Worm (Caenorhabditis elegans) whole organism, L3 larva: ENCODE measurements around the gene idpa-2.

Experiments
- R02D3.7 ChIP-seq: fragments of 150-350 bp; optimal IDR thresholded peaks from 2 replicates; lab custom pipeline; 2014; ENCODE audit warnings: missing biosample characterization, missing genetic modification characterization
- ZK546.5 ChIP-seq: sonication (generic microtip); optimal IDR thresholded peaks from 2 replicates; lab custom pipeline; 2017; ENCODE audit warnings: missing biosample characterization, missing genetic modification characterization
- aly-2 ChIP-seq: fragments of 150-350 bp; optimal IDR thresholded peaks from 2 replicates; lab custom pipeline; 2014; ENCODE audit warnings: missing biosample characterization, missing genetic modification characterization
- ama-1 ChIP-seq: fragments of 150-350 bp; optimal IDR thresholded peaks from 2 replicates; lab custom pipeline; 2018
- ceh-9 ChIP-seq: sonication (generic microtip); optimal IDR thresholded peaks from 2 replicates; lab custom pipeline; 2018; ENCODE audit warnings: missing biosample characterization, missing genetic modification characterization
- egl-5 ChIP-seq: fragments of 150-350 bp; optimal IDR thresholded peaks from 2 replicates; lab custom pipeline; 2017; ENCODE audit warnings: missing biosample characterization, missing genetic modification reagents, missing genetic modification characterization, inconsistent platforms
- elt-2 ChIP-seq: sonication (generic microtip); optimal IDR thresholded peaks from 2 replicates; lab custom pipeline; 2016; ENCODE audit warnings: missing genetic modification reagents, mild to moderate bottlenecking, missing genetic modification characterization, missing compliant biosample characterization
- elt-3 ChIP-seq, 3 experiments: fragments of 150-350 bp in 1 of 3; sonication (generic microtip) in 2 of 3; optimal IDR thresholded peaks; 2 replicates in 2 of 3; 4 replicates in 1 of 3; lab custom pipeline; 2014 to 2017; ENCODE audit warnings: missing biosample characterization in 3 of 3, missing genetic modification characterization in 3 of 3
- eor-1 ChIP-seq, 2 experiments: fragments of 150-350 bp; optimal IDR thresholded peaks; 2 replicates each; lab custom pipeline; 2014 to 2018; ENCODE audit warnings: missing biosample characterization in 2 of 2, missing genetic modification characterization in 2 of 2
- fkh-10 ChIP-seq: sonication (generic microtip); optimal IDR thresholded peaks from 2 replicates; lab custom pipeline; 2017; ENCODE audit warnings: missing biosample characterization, missing genetic modification reagents, missing genetic modification characterization
- fkh-2 ChIP-seq: fragments of 150-350 bp; optimal IDR thresholded peaks from 2 replicates; lab custom pipeline; 2014; ENCODE audit warnings: missing biosample characterization, missing genetic modification reagents, missing genetic modification characterization
- fos-1 ChIP-seq: fragments of 150-350 bp; optimal IDR thresholded peaks from 2 replicates; lab custom pipeline; 2014; ENCODE audit warnings: missing biosample characterization, missing genetic modification characterization
- hmg-11 ChIP-seq: sonication (generic microtip); optimal IDR thresholded peaks from 2 replicates; lab custom pipeline; 2016; ENCODE audit warnings: missing genetic modification characterization, missing compliant biosample characterization
- jun-1 ChIP-seq: fragments of 150-350 bp; optimal IDR thresholded peaks from 2 replicates; lab custom pipeline; 2014; ENCODE audit warnings: missing biosample characterization, missing genetic modification reagents, missing genetic modification characterization
- lin-15B ChIP-seq: fragments of 150-350 bp; optimal IDR thresholded peaks from 2 replicates; lab custom pipeline; 2014; ENCODE audit warnings: missing biosample characterization, missing genetic modification characterization
- lin-39 ChIP-seq: fragments of 150-350 bp; optimal IDR thresholded peaks from 2 replicates; lab custom pipeline; 2018; ENCODE audit warnings: missing biosample characterization, missing genetic modification reagents, missing genetic modification characterization
- lsy-12 ChIP-seq: sonication (generic microtip); optimal IDR thresholded peaks from 2 replicates; lab custom pipeline; 2016; ENCODE audit warnings: mild to moderate bottlenecking, missing genetic modification characterization, missing compliant biosample characterization
- mdl-1 ChIP-seq: fragments of 150-350 bp; optimal IDR thresholded peaks from 2 replicates; lab custom pipeline; 2014; ENCODE audit warnings: missing biosample characterization, missing genetic modification characterization
- nfya-1 ChIP-seq: sonication (generic microtip); optimal IDR thresholded peaks from 2 replicates; lab custom pipeline; 2017; ENCODE audit warnings: missing genetic modification characterization, mild to moderate bottlenecking, missing compliant biosample characterization, antibody characterized with exemption, moderate library complexity; ENCODE audit not compliant: insufficient read depth
- nhr-11 ChIP-seq: fragments of 150-350 bp; optimal IDR thresholded peaks from 2 replicates; lab custom pipeline; 2014; ENCODE audit warnings: missing biosample characterization, missing genetic modification characterization
- nhr-12 ChIP-seq: fragments of 150-350 bp; optimal IDR thresholded peaks from 2 replicates; lab custom pipeline; 2014; ENCODE audit warnings: missing biosample characterization, missing genetic modification characterization
- nhr-23 ChIP-seq: fragments of 150-350 bp; optimal IDR thresholded peaks from 2 replicates; lab custom pipeline; 2014; ENCODE audit warnings: missing biosample characterization, missing genetic modification reagents, missing genetic modification characterization
- nhr-25 ChIP-seq: sonication (generic microtip); optimal IDR thresholded peaks from 2 replicates; lab custom pipeline; 2017; ENCODE audit warnings: missing biosample characterization, missing genetic modification characterization
- nhr-76 ChIP-seq: fragments of 150-350 bp; sonication (generic microtip); optimal IDR thresholded peaks from 5 replicates; lab custom pipeline; 2014; ENCODE audit warnings: missing biosample characterization, missing genetic modification characterization
- nhr-77 ChIP-seq: fragments of 150-350 bp; optimal IDR thresholded peaks from 2 replicates; lab custom pipeline; 2014; ENCODE audit warnings: missing biosample characterization, missing genetic modification characterization
- pha-4 ChIP-seq: fragments of 150-350 bp; optimal IDR thresholded peaks from 2 replicates; lab custom pipeline; 2014; ENCODE audit warnings: missing biosample characterization, missing genetic modification reagents, missing genetic modification characterization
- pqm-1 ChIP-seq: fragments of 150-350 bp; optimal IDR thresholded peaks from 2 replicates; lab custom pipeline; 2017; ENCODE audit warnings: missing biosample characterization, missing genetic modification characterization, inconsistent platforms
- skn-1 ChIP-seq: fragments of 150-350 bp; optimal IDR thresholded peaks from 2 replicates; lab custom pipeline; 2014; ENCODE audit warnings: missing biosample characterization, missing genetic modification characterization
- snpc-4 ChIP-seq: fragments of 150-350 bp; optimal IDR thresholded peaks from 2 replicates; lab custom pipeline; 2014; ENCODE audit warnings: missing biosample characterization, missing genetic modification characterization
- tbx-2 ChIP-seq: sonication (generic microtip); optimal IDR thresholded peaks from 2 replicates; lab custom pipeline; 2016; ENCODE audit warnings: mild to moderate bottlenecking, missing genetic modification characterization, missing compliant biosample characterization
- unc-39 ChIP-seq: sonication (generic microtip); optimal IDR thresholded peaks from 4 replicates; lab custom pipeline; 2017; ENCODE audit warnings: missing biosample characterization, missing genetic modification characterization
- unc-62 ChIP-seq: fragments of 150-350 bp; sonication (generic microtip); optimal IDR thresholded peaks from 4 replicates; lab custom pipeline; 2014; ENCODE audit warnings: missing biosample characterization, missing genetic modification reagents, missing genetic modification characterization
- zag-1 ChIP-seq: fragments of 150-350 bp; optimal IDR thresholded peaks from 2 replicates; lab custom pipeline; 2014; ENCODE audit warnings: missing biosample characterization, missing genetic modification characterization
- ztf-4 ChIP-seq: fragments of 150-350 bp; optimal IDR thresholded peaks from 2 replicates; lab custom pipeline; 2014; ENCODE audit warnings: missing biosample characterization, missing genetic modification characterization

idpa-2 gene

DNA sequence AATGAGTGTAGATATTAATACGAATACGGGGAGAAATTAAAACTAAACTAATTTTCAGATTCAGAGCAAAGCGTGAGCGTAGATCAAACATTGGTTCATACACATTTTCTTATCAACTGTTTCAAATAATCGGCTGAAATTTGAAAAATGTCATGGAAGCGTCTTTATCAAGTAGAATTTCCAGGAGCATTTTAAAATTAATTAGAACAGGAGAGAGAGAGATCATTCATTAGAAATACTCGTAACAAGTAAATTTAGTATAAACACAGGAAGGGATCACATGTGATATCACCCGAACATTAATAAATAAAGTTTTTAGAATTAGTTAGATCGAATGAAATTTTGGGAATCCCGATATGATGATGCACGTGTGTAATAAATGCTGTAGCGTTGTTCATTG lies 14.4 kb upstream of the idpa-2 start, which contains the start of gene pho-13:
Gene pho-13 (minus strand): TSS at position 101 of the 400 bp plus-strand sequence.
- TF ChIP-seq nhr-25 (tag; lab: Kevin White, UChicago) (no peak), nhr-77 (tag; lab: Kevin White, UChicago) (no peak), elt-2 (peak; percentile 6)

DNA sequence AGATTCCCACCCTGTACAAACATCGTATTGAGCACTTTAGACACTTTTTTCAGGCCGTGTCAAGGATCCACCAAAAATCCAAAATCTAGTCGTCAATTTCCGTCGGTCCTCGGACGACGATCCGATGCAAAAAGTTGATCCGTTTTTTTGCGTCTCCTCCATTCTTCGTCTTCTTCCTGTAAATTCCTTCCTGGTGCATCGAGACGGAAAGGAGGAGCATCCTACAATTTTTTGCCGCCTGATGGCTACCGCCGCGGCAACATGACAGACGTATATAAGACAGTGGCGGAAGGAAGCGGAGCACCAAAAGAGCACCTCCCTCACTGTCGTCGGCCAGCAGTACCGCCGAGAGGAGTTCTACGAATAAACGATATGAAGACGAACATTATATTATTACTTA lies 8.3 kb upstream of the idpa-2 start, which contains the start of gene appg-2:
Gene appg-2 (plus strand): TSS at position 301 of the 400 bp plus-strand sequence.
- no peak for TF ChIP-seq nhr-12 (tag; lab: Kevin White, UChicago)
- TF ChIP-seq zag-1 (tag; lab: Kevin White, UChicago) = no peak

DNA sequence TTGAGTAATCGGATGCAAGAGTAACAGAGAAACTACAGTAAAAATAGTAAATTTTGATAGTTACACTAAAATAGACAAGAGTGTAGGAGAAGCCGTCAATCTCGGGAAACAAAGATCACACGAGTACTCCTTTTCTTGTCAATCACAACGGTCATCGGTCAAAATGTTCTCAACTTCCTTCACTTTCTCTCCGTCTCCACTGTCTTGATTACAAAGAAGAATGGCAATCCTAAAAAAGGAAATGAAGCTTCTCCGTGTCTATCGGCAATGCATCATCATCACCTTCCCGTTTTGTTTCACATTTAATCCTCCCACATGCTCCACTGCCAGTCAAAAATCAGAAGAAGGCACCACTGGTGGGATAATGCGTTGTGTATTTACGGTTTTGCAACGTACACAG lies 7.2 kb upstream of the idpa-2 start:
- TF ChIP-seq lin-39 (tag; lab: Kevin White, UChicago) (peak; percentile 47), snpc-4 (tag; lab: Kevin White, UChicago) (no peak), unc-62 (GFP tag; lab: Kevin White, UChicago) (peak; percentile 86)

DNA sequence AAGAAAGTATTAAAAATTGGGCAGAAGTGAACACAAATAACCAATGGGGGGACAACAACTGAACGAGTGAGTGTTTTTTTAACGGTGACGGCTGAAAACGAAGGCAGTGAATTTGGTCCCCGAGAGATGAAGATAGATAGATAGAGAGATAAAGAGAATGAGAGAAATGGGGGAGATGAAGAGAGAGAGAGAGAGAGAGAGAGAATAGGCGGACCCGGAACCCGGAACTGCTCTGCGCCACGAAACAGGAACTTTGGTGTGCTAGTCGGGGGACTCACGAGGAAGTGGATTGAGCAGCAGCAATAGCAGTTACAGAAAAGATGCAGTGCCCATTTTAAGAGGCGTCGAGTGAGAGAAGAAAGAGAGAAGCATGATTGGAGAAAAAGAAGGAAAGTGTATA lies 3.9 kb upstream of the idpa-2 start:
- TF ChIP-seq R02D3.7 (peak; percentile 35), ZK546.5 (tag; lab: Kevin White, UChicago) (no peak), lin-39 (tag; lab: Kevin White, UChicago) (peak; percentile 84), nhr-77 (tag; lab: Kevin White, UChicago) (no peak), tbx-2 (tag; lab: Kevin White, UChicago) (peak; percentile 91), hmg-11 (tag; lab: Kevin White, UChicago) (peak; percentile 56), nhr-11 (tag; lab: Kevin White, UChicago) (peak; percentile 28), ama-1 (lab: Kevin White, UChicago) (no peak), snpc-4 (tag; lab: Kevin White, UChicago) (peak; percentile 14), fkh-10 (GFP tag; lab: Kevin White, UChicago) (peak; percentile 89), lin-15B (tag; lab: Kevin White, UChicago) (peak; percentile 12), unc-39 (tag; lab: Kevin White, UChicago) (no peak), eor-1 (tag; optimal IDR thresholded peaks at IDR 0.05; lab: Kevin White, UChicago) (no peak), aly-2 (no peak), unc-62 (GFP tag; lab: Kevin White, UChicago) (peak; percentile 38), elt-2 (no peak), nfya-1 (tag; lab: Kevin White, UChicago) (peak; percentile 80), egl-5 (tag; lab: Kevin White, UChicago) (peak; percentile 78), mdl-1 (tag; lab: Kevin White, UChicago) (peak; percentile 50), ceh-9 (no peak), nhr-76 (tag; lab: Kevin White, UChicago) (no peak)
- TF ChIP-seq, all 47 proteins: peak for 12

DNA sequence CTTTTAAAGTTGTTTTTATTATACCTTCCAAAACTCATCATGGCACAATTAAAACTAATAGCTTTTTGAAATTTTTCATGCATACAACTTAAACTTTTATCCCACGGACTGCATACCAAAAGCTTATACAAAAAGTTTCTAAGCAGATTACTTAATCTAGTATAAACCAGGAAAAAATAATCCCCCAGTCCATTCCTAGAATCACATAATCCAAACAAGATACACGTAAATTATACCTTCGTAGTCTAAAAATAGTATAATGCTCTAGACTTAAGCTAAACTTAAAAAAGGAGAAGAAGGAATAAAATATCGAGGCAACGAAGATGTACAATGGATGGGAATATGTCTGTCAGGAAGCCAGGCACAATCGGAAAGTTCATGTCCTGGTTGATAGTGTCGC lies 2.7 kb upstream of the idpa-2 start:
- no peak for TF ChIP-seq aly-2
- no peak for TF ChIP-seq ztf-4
- no peak for TF ChIP-seq pha-4 (tag; lab: Kevin White, UChicago)
- no peak for TF ChIP-seq elt-3 (tag; optimal IDR thresholded peaks at IDR 0.05; lab: Kevin White, UChicago)
- TF ChIP-seq tbx-2 (tag; lab: Kevin White, UChicago) = no peak
- no peak for TF ChIP-seq fkh-10 (GFP tag; lab: Kevin White, UChicago)
- no peak for TF ChIP-seq nhr-25 (tag; lab: Kevin White, UChicago)
- no peak for TF ChIP-seq ZK546.5 (tag; lab: Kevin White, UChicago)
- TF ChIP-seq lsy-12 (tag; lab: Kevin White, UChicago) = no peak
- no peak for TF ChIP-seq elt-2
- no peak for TF ChIP-seq nhr-76 (tag; lab: Kevin White, UChicago)
- TF ChIP-seq snpc-4 (tag; lab: Kevin White, UChicago) = no peak
- TF ChIP-seq fos-1 (tag; lab: Kevin White, UChicago) = no peak

DNA sequence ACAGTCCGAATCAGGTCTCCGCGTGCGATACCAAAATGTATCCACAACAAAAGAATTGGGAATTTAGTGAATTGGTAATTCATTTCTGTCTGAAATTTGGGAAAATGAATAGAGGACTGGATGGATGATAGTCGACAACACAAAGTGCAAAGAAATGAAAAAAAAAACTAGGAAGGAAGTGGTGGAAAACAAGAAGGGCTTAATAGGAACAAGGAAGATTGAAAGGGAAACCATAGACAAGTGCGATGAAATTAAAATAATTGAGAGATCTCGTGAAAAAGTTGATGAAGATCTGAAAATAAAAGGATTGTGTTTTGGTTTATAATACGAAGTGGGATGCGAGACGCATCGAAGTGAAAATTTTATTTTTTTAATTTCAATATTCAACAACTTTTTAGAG lies 1.5 kb upstream of the idpa-2 start, which contains the start of gene F07H5.7:
Gene F07H5.7 (minus strand): TSS at position 101 of the 400 bp plus-strand sequence.
- no peak for TF ChIP-seq pqm-1 (tag; lab: Kevin White, UChicago)
- TF ChIP-seq egl-5 (tag; lab: Kevin White, UChicago) = no peak
- no peak for TF ChIP-seq nhr-77 (tag; lab: Kevin White, UChicago)
- TF ChIP-seq lin-39 (tag; lab: Kevin White, UChicago) = no peak
- TF ChIP-seq nhr-23 (tag; lab: Kevin White, UChicago) = no peak
- no peak for TF ChIP-seq fkh-2 (tag; lab: Kevin White, UChicago)
- TF ChIP-seq aly-2 = no peak
- TF ChIP-seq skn-1 (tag; lab: Kevin White, UChicago) = no peak
- no peak for TF ChIP-seq lsy-12 (tag; lab: Kevin White, UChicago)
- no peak for TF ChIP-seq hmg-11 (tag; lab: Kevin White, UChicago)
- no peak for TF ChIP-seq zag-1 (tag; lab: Kevin White, UChicago)
- no peak for TF ChIP-seq nhr-12 (tag; lab: Kevin White, UChicago)
- TF ChIP-seq jun-1 = no peak
- no peak for TF ChIP-seq tbx-2 (tag; lab: Kevin White, UChicago)
- no peak for TF ChIP-seq lin-15B (tag; lab: Kevin White, UChicago)
- no peak for TF ChIP-seq R02D3.7
- TF ChIP-seq mdl-1 (tag; lab: Kevin White, UChicago) = no peak
- TF ChIP-seq eor-1 (tag; optimal IDR thresholded peaks at IDR 0.05; lab: Kevin White, UChicago) = no peak
- no peak for TF ChIP-seq ama-1 (lab: Kevin White, UChicago)
